Fruit fly (Drosophila melanogaster) whole organism, embryonic: ENCODE measurements around the gene Sap30.

Experiments used
- Adf1 ChIP-seq: fragments of 200-800 bp; sonication (Bioruptor generic); IDR thresholded peaks from 2 replicates; pipeline ENCODE4 v1.3.6; 2022; ENCODE audit warnings: missing biosample characterization, missing genetic modification characterization
- CG1024 ChIP-seq: fragments of 200-800 bp; sonication (Bioruptor generic); IDR thresholded peaks from 2 replicates; pipeline ENCODE4 v1.3.6; 2022; ENCODE audit warnings: missing biosample characterization, missing genetic modification characterization
- CG11456 ChIP-seq: fragments of 200-800 bp; sonication (Bioruptor generic); IDR thresholded peaks from 3 replicates; pipeline ENCODE4 v1.3.6; 2022; ENCODE audit warnings: missing biosample characterization, missing genetic modification characterization
- CG11695 ChIP-seq: fragments of 200-800 bp; sonication (Bioruptor generic); IDR thresholded peaks from 3 replicates; pipeline ENCODE4 v1.3.6; 2022; ENCODE audit warnings: missing biosample characterization, missing genetic modification characterization
- CG13424 ChIP-seq: fragments of 200-800 bp; sonication (Bioruptor generic); optimal IDR thresholded peaks from 2 replicates; lab custom pipeline; 2019; ENCODE audit warnings: missing biosample characterization, mild to moderate bottlenecking, missing genetic modification characterization, moderate library complexity
- CG13775 ChIP-seq: fragments of 200-800 bp; sonication (Bioruptor generic); optimal IDR thresholded peaks from 3 replicates; lab custom pipeline; 2017; ENCODE audit warnings: missing biosample characterization, mild to moderate bottlenecking, missing genetic modification characterization
- CG15269 ChIP-seq: fragments of 200-800 bp; sonication (Bioruptor generic); optimal IDR thresholded peaks from 2 replicates; lab custom pipeline; 2018; ENCODE audit warnings: missing biosample characterization, mild to moderate bottlenecking, missing genetic modification characterization, moderate library complexity
- CG1647 ChIP-seq: fragments of 200-800 bp; sonication (Bioruptor generic); optimal IDR thresholded peaks from 3 replicates; lab custom pipeline; 2016; ENCODE audit warnings: missing biosample characterization, missing genetic modification characterization
- CG30020 ChIP-seq: fragments of 200-800 bp; optimal IDR thresholded peaks from 2 replicates; lab custom pipeline; 2019; ENCODE audit warnings: missing biosample characterization, mild to moderate bottlenecking, missing genetic modification characterization, moderate library complexity
- CG31224 ChIP-seq: fragments of 200-800 bp; sonication (Bioruptor generic); IDR thresholded peaks from 2 replicates; pipeline ENCODE4 v1.3.6; 2022; ENCODE audit warnings: missing biosample characterization, missing genetic modification characterization
- CG32772 ChIP-seq: fragments of 200-800 bp; sonication (Bioruptor generic); IDR thresholded peaks from 2 replicates; pipeline ENCODE4 v1.3.6; 2022; ENCODE audit warnings: missing biosample characterization, missing genetic modification characterization
- CG33557 ChIP-seq: fragments of 200-800 bp; sonication (Bioruptor generic); optimal IDR thresholded peaks from 2 replicates; lab custom pipeline; 2019; ENCODE audit warnings: missing biosample characterization, mild to moderate bottlenecking, missing genetic modification characterization, moderate library complexity
- CG34224 ChIP-seq: fragments of 200-800 bp; sonication (Bioruptor generic); IDR thresholded peaks from 3 replicates; pipeline ENCODE4 v1.3.6; 2022; ENCODE audit warnings: missing biosample characterization, missing genetic modification characterization; ENCODE audit not compliant: partially characterized antibody
- CG4707 ChIP-seq: fragments of 200-800 bp; sonication (Bioruptor generic); optimal IDR thresholded peaks from 2 replicates; lab custom pipeline; 2018; ENCODE audit warnings: missing biosample characterization, mild to moderate bottlenecking, missing genetic modification characterization, moderate library complexity
- CG5180 ChIP-seq: fragments of 200-800 bp; sonication (Bioruptor generic); optimal IDR thresholded peaks from 3 replicates; lab custom pipeline; 2017; ENCODE audit warnings: missing biosample characterization, missing genetic modification characterization, mild to moderate bottlenecking, moderate library complexity, missing genetic modification reagents
- CG6689 ChIP-seq: fragments of 200-800 bp; sonication (Bioruptor generic); IDR thresholded peaks from 2 replicates; pipeline ENCODE4 v1.3.6; 2022; ENCODE audit warnings: missing biosample characterization, missing genetic modification characterization
- CG7372 ChIP-seq: fragments of 200-800 bp; sonication (Bioruptor generic); IDR thresholded peaks from 2 replicates; pipeline ENCODE4 v1.3.6; 2022; ENCODE audit warnings: missing biosample characterization, missing genetic modification characterization
- CG7987 ChIP-seq: fragments of 200-800 bp; sonication (Bioruptor generic); optimal IDR thresholded peaks from 2 replicates; lab custom pipeline; 2018; ENCODE audit warnings: missing biosample characterization, mild to moderate bottlenecking, missing genetic modification characterization, moderate library complexity
- CG9727 ChIP-seq: fragments of 200-800 bp; sonication (Bioruptor generic); optimal IDR thresholded peaks from 3 replicates; lab custom pipeline; 2017; ENCODE audit warnings: missing biosample characterization, mild to moderate bottlenecking, missing genetic modification characterization
- CG9932 ChIP-seq: fragments of 200-800 bp; sonication (Bioruptor generic); IDR thresholded peaks from 2 replicates; pipeline ENCODE4 v1.3.6; 2022; ENCODE audit warnings: missing biosample characterization, missing genetic modification characterization
- CHES-1-like ChIP-seq: fragments of 200-800 bp; sonication (Bioruptor generic); optimal IDR thresholded peaks from 2 replicates; lab custom pipeline; 2016; ENCODE audit warnings: missing biosample characterization, missing genetic modification characterization
- Deaf1 ChIP-seq: fragments of 200-800 bp; optimal IDR thresholded peaks from 3 replicates; lab custom pipeline; 2019; ENCODE audit warnings: missing biosample characterization, mild to moderate bottlenecking, missing genetic modification characterization, moderate library complexity
- Doc2 ChIP-seq: fragments of 200-800 bp; sonication (Bioruptor generic); IDR thresholded peaks from 2 replicates; pipeline ENCODE4 v1.3.6; 2022; ENCODE audit warnings: missing biosample characterization, missing genetic modification characterization
- HmgZ ChIP-seq: fragments of 200-800 bp; sonication (Bioruptor generic); optimal IDR thresholded peaks from 2 replicates; lab custom pipeline; 2018; ENCODE audit warnings: missing biosample characterization, mild to moderate bottlenecking, missing genetic modification characterization
- Max ChIP-seq: fragments of 200-800 bp; sonication (Bioruptor generic); optimal IDR thresholded peaks from 2 replicates; lab custom pipeline; 2016; ENCODE audit warnings: missing biosample characterization, mild to moderate bottlenecking, missing genetic modification characterization
- Med ChIP-seq: fragments of 200-800 bp; sonication (Bioruptor generic); peaks from one replicate; lab custom pipeline; 2016; ENCODE audit warnings: missing biosample characterization, missing genetic modification characterization, mild to moderate bottlenecking, inconsistent platforms, moderate library complexity
- Mes4 ChIP-seq: fragments of 200-800 bp; sonication (Bioruptor generic); optimal IDR thresholded peaks from 2 replicates; lab custom pipeline; 2016; ENCODE audit warnings: missing biosample characterization, missing genetic modification characterization
- Poxn ChIP-seq: fragments of 200-800 bp; sonication (Bioruptor generic); IDR thresholded peaks from 2 replicates; pipeline ENCODE4 v1.3.6; 2022; ENCODE audit warnings: missing biosample characterization, missing genetic modification characterization
- aop ChIP-seq: fragments of 200-800 bp; sonication (Bioruptor generic); IDR thresholded peaks from 2 replicates; pipeline ENCODE4 v1.3.6; 2022; ENCODE audit warnings: missing biosample characterization, missing genetic modification characterization
- ap ChIP-seq: fragments of 200-800 bp; sonication (Bioruptor generic); IDR thresholded peaks from 2 replicates; pipeline ENCODE4 v1.3.6; 2022; ENCODE audit warnings: missing biosample characterization, missing genetic modification characterization
- ato ChIP-seq: fragments of 200-800 bp; sonication (Bioruptor generic); IDR thresholded peaks from 2 replicates; pipeline ENCODE4 v1.3.6; 2022; ENCODE audit warnings: missing biosample characterization, missing genetic modification characterization; ENCODE audit not compliant: partially characterized antibody
- bab2 ChIP-seq: fragments of 200-800 bp; sonication (Bioruptor generic); optimal IDR thresholded peaks from 2 replicates; lab custom pipeline; 2016; ENCODE audit warnings: missing biosample characterization, missing genetic modification characterization
- bbx ChIP-seq: fragments of 200-800 bp; sonication (Bioruptor generic); IDR thresholded peaks from 2 replicates; pipeline ENCODE4 v1.3.6; 2022; ENCODE audit warnings: missing biosample characterization, missing genetic modification characterization; ENCODE audit not compliant: partially characterized antibody
- cas ChIP-seq: fragments of 200-800 bp; sonication (Bioruptor generic); IDR thresholded peaks from 2 replicates; pipeline ENCODE4 v1.3.6; 2022; ENCODE audit warnings: missing biosample characterization, missing genetic modification characterization
- chinmo ChIP-seq: fragments of 200-800 bp; sonication (Bioruptor generic); IDR thresholded peaks from 4 replicates; pipeline ENCODE4 v1.3.6; 2022; ENCODE audit warnings: missing biosample characterization, missing genetic modification characterization; ENCODE audit not compliant: partially characterized antibody
- crol ChIP-seq: fragments of 200-800 bp; sonication (Bioruptor generic); IDR thresholded peaks from 2 replicates; pipeline ENCODE4 v1.3.6; 2022; ENCODE audit warnings: missing biosample characterization, missing genetic modification characterization
- dysf ChIP-seq: fragments of 200-800 bp; sonication (Bioruptor generic); IDR thresholded peaks from 3 replicates; pipeline ENCODE4 v1.3.6; 2022; ENCODE audit warnings: missing biosample characterization, missing genetic modification characterization
- exex ChIP-seq: fragments of 200-800 bp; sonication (Bioruptor generic); optimal IDR thresholded peaks from 4 replicates; lab custom pipeline; 2018; ENCODE audit warnings: missing biosample characterization, mild to moderate bottlenecking, missing genetic modification characterization, moderate library complexity
- gsb ChIP-seq: fragments of 200-800 bp; sonication (Bioruptor generic); IDR thresholded peaks from 2 replicates; pipeline ENCODE4 v1.3.6; 2022; ENCODE audit warnings: missing biosample characterization, missing genetic modification characterization
- her ChIP-seq: fragments of 200-800 bp; sonication (Bioruptor generic); optimal IDR thresholded peaks from 2 replicates; lab custom pipeline; 2016; ENCODE audit warnings: missing biosample characterization, missing genetic modification characterization
- ken ChIP-seq: fragments of 200-800 bp; sonication (Bioruptor generic); IDR thresholded peaks from 3 replicates; pipeline ENCODE4 v1.3.6; 2022; ENCODE audit warnings: missing biosample characterization, missing genetic modification characterization
- mld ChIP-seq: fragments of 200-800 bp; sonication (Bioruptor generic); IDR thresholded peaks from 3 replicates; pipeline ENCODE4 v1.3.6; 2022; ENCODE audit warnings: missing biosample characterization, missing genetic modification characterization; ENCODE audit not compliant: partially characterized antibody
- org-1 ChIP-seq: fragments of 200-800 bp; sonication (Bioruptor generic); optimal IDR thresholded peaks from 2 replicates; lab custom pipeline; 2017; ENCODE audit warnings: missing biosample characterization, missing genetic modification characterization
- pfk ChIP-seq: fragments of 200-800 bp; sonication (Bioruptor generic); optimal IDR thresholded peaks from 2 replicates; lab custom pipeline; 2018; ENCODE audit warnings: missing biosample characterization, mild to moderate bottlenecking, missing genetic modification characterization, moderate library complexity
- row ChIP-seq: fragments of 200-800 bp; sonication (Bioruptor generic); IDR thresholded peaks from 3 replicates; pipeline ENCODE4 v1.3.6; 2022; ENCODE audit warnings: missing biosample characterization, missing genetic modification characterization
- sc ChIP-seq, 3 experiments: fragments of >200 bp in 2 of 3; fragments of 200-800 bp in 1 of 3; sonication (Bioruptor generic) in 1 of 3; optimal IDR thresholded peaks; 2 replicates in 2 of 3; 3 replicates in 1 of 3; lab custom pipeline; 2017; ENCODE audit warnings: mild to moderate bottlenecking in 1 of 3, missing biosample characterization in 1 of 3, missing genetic modification characterization in 1 of 3, missing genetic modification reagents in 1 of 3
- sens-2 ChIP-seq: fragments of 200-800 bp; sonication (Bioruptor generic); IDR thresholded peaks from 2 replicates; pipeline ENCODE4 v1.3.6; 2022; ENCODE audit warnings: missing biosample characterization, missing genetic modification characterization
- sob ChIP-seq: fragments of 200-800 bp; sonication (Bioruptor generic); IDR thresholded peaks from 2 replicates; pipeline ENCODE4 v1.3.6; 2022; ENCODE audit warnings: missing biosample characterization, missing genetic modification characterization
- ssp ChIP-seq: fragments of 200-800 bp; sonication (Bioruptor generic); IDR thresholded peaks from 2 replicates; pipeline ENCODE4 v1.3.6; 2022; ENCODE audit warnings: missing biosample characterization, missing genetic modification characterization
- tup ChIP-seq: fragments of 200-800 bp; sonication (Bioruptor generic); optimal IDR thresholded peaks from 2 replicates; lab custom pipeline; 2016; ENCODE audit warnings: missing biosample characterization, mild to moderate bottlenecking, missing genetic modification characterization, moderate library complexity
- zfh2 ChIP-seq: fragments of 200-800 bp; sonication (Bioruptor generic); optimal IDR thresholded peaks from 2 replicates; lab custom pipeline; 2016; ENCODE audit warnings: missing biosample characterization, missing genetic modification characterization

Gene Sap30

dm6 chrX:16781055-16781454, 6.0 kb upstream of the Sap30 start (continued):
- TF ChIP-seq bbx (GFP tag; lab: Robert Waterston, UW) (no peak), ken (GFP tag; lab: Robert Waterston, UW) (no peak), her (peak; percentile 13), CHES-1-like (GFP tag; lab: Kevin White, UChicago) (peak; percentile 45), gsb (GFP tag; lab: Robert Waterston, UW) (no peak), sob (GFP tag; lab: Robert Waterston, UW) (no peak), CG7987 (GFP tag; lab: Kevin White, UChicago) (no peak), cas (GFP tag; lab: Robert Waterston, UW) (0 out of 2 replicates have a peak, but pooled peaks have one; percentile 41), Poxn (GFP tag; lab: Robert Waterston, UW) (no peak), CG13424 (tag; lab: Kevin White, UChicago) (no peak), org-1 (GFP tag; lab: Kevin White, UChicago) (peak; percentile 3), CG15269 (tag; lab: Kevin White, UChicago) (peak; percentile 51), Doc2 (GFP tag; lab: Robert Waterston, UW) (no peak), CG7372 (GFP tag; lab: Robert Waterston, UW) (0 out of 2 replicates have a peak, but pooled peaks have one; percentile 8), CG1647 (GFP tag; lab: Kevin White, UChicago) (no peak), exex (tag; lab: Kevin White, UChicago) (no peak), zfh2 (GFP tag; lab: Kevin White, UChicago) (peak; percentile 41), Deaf1 (tag; lab: Kevin White, UChicago) (no peak), dysf (GFP tag; lab: Robert Waterston, UW) (peak; percentile 61; the same call in 2 of the 3 replicates), CG32772 (GFP tag; lab: Robert Waterston, UW) (no peak), CG11695 (0 out of 3 replicates have a peak, but pooled peaks have one; percentile 10), CG9727 (GFP tag; lab: Kevin White, UChicago) (no peak), Max (GFP tag; lab: Kevin White, UChicago) (no peak), CG1024 (GFP tag; lab: Robert Waterston, UW) (no peak), pfk (no peak), CG13775 (GFP tag; lab: Kevin White, UChicago) (no peak), CG6689 (GFP tag; lab: Robert Waterston, UW) (peak; percentile 50; the same call in 1 of the 2 replicates), chinmo (no peak), aop (GFP tag; lab: Robert Waterston, UW) (no peak), CG9932 (GFP tag; lab: Robert Waterston, UW) (peak; percentile 59; the same call in 1 of the 2 replicates), ssp (no peak), CG31224 (no peak), CG30020 (tag; lab: Kevin White, UChicago) (no peak), sens-2 (GFP tag; lab: Robert Waterston, UW) (no peak), Mes4 (no peak), CG33557 (no peak), mld (GFP tag; lab: Robert Waterston, UW) (no peak), CG5180 (GFP tag; lab: Kevin White, UChicago) (no peak), HmgZ (tag; lab: Kevin White, UChicago) (no peak), CG34224 (no peak), ap (GFP tag; lab: Robert Waterston, UW) (no peak), CG4707 (no peak), bab2 (GFP tag; lab: Kevin White, UChicago) (peak; percentile 27), sc (optimal IDR thresholded peaks at IDR 0.05; lab: Kevin White, UChicago) (no peak), sc (GFP tag; optimal IDR thresholded peaks at IDR 0.05; lab: Kevin White, UChicago) (no peak), ato (GFP tag; lab: Robert Waterston, UW) (no peak), row (GFP tag; lab: Robert Waterston, UW) (peak; percentile 32; the same call in 1 of the 3 replicates), Med (peak; percentile 88), Adf1 (GFP tag; lab: Robert Waterston, UW) (no peak), CG11456 (GFP tag; lab: Robert Waterston, UW) (peak; percentile 55; the same call in 1 of the 3 replicates), tup (GFP tag; lab: Kevin White, UChicago) (no peak), crol (GFP tag; lab: Robert Waterston, UW) (no peak)
